Fruit fly (Drosophila melanogaster) whole organism, embryonic: ENCODE data around the gene CG11560.

Experiments
- Adf1 ChIP-seq: fragments of 200-800 bp; sonication (Bioruptor generic); IDR thresholded peaks from 2 replicates; pipeline ENCODE4 v1.3.6; 2022; ENCODE audit warnings: missing biosample characterization, missing genetic modification characterization
- CG10431 ChIP-seq: fragments of 200-800 bp; sonication (Bioruptor generic); optimal IDR thresholded peaks from 3 replicates; lab custom pipeline; 2018; ENCODE audit warnings: missing biosample characterization, mild to moderate bottlenecking, missing genetic modification characterization
- CG11085 ChIP-seq: fragments of 200-800 bp; sonication (Bioruptor generic); IDR thresholded peaks from 2 replicates; pipeline ENCODE4 v1.3.6; 2022; ENCODE audit warnings: missing biosample characterization, missing genetic modification characterization
- CG11695 ChIP-seq: fragments of 200-800 bp; sonication (Bioruptor generic); IDR thresholded peaks from 3 replicates; pipeline ENCODE4 v1.3.6; 2022; ENCODE audit warnings: missing biosample characterization, missing genetic modification characterization
- CG12071 ChIP-seq: fragments of 200-800 bp; sonication (Bioruptor generic); optimal IDR thresholded peaks from 3 replicates; lab custom pipeline; 2018; ENCODE audit warnings: missing biosample characterization, mild to moderate bottlenecking, missing genetic modification characterization
- CG12744 ChIP-seq: fragments of 200-800 bp; sonication (Bioruptor generic); optimal IDR thresholded peaks from 2 replicates; lab custom pipeline; 2016; ENCODE audit warnings: missing biosample characterization, missing genetic modification characterization
- CG13775 ChIP-seq: fragments of 200-800 bp; sonication (Bioruptor generic); optimal IDR thresholded peaks from 3 replicates; lab custom pipeline; 2017; ENCODE audit warnings: missing biosample characterization, mild to moderate bottlenecking, missing genetic modification characterization
- CG14014 ChIP-seq: fragments of 200-800 bp; sonication (Bioruptor generic); IDR thresholded peaks from 2 replicates; pipeline ENCODE4 v1.3.6; 2022; ENCODE audit warnings: missing biosample characterization, missing genetic modification characterization
- CG14710 ChIP-seq: fragments of 200-800 bp; sonication (Bioruptor generic); optimal IDR thresholded peaks from 3 replicates; lab custom pipeline; 2019; ENCODE audit warnings: missing biosample characterization, mild to moderate bottlenecking, missing genetic modification characterization, moderate library complexity
- CG14860 ChIP-seq: fragments of 200-800 bp; sonication (Bioruptor generic); IDR thresholded peaks from 3 replicates; pipeline ENCODE4 v1.3.6; 2022; ENCODE audit warnings: missing biosample characterization, missing genetic modification characterization; ENCODE audit not compliant: partially characterized antibody
- CG1602 ChIP-seq: fragments of 200-800 bp; sonication (Bioruptor generic); optimal IDR thresholded peaks from 3 replicates; lab custom pipeline; 2016; ENCODE audit warnings: missing biosample characterization, missing genetic modification characterization
- CG1647 ChIP-seq: fragments of 200-800 bp; sonication (Bioruptor generic); optimal IDR thresholded peaks from 3 replicates; lab custom pipeline; 2016; ENCODE audit warnings: missing biosample characterization, missing genetic modification characterization
- CG17912 ChIP-seq: fragments of 200-800 bp; sonication (Bioruptor generic); optimal IDR thresholded peaks from 2 replicates; lab custom pipeline; 2018; ENCODE audit warnings: missing biosample characterization, mild to moderate bottlenecking, missing genetic modification characterization
- CG2712 ChIP-seq: fragments of 200-800 bp; optimal IDR thresholded peaks from 3 replicates; lab custom pipeline; 2019; ENCODE audit warnings: missing biosample characterization, mild to moderate bottlenecking, missing genetic modification characterization, moderate library complexity
- CG2889 ChIP-seq: fragments of 200-800 bp; sonication (Bioruptor generic); IDR thresholded peaks from 3 replicates; pipeline ENCODE4 v1.3.6; 2022; ENCODE audit warnings: missing biosample characterization, missing genetic modification characterization
- CG3407 ChIP-seq: fragments of 200-800 bp; sonication (Bioruptor generic); optimal IDR thresholded peaks from 2 replicates; lab custom pipeline; 2018; ENCODE audit warnings: missing biosample characterization, mild to moderate bottlenecking, missing genetic modification characterization
- CG6689 ChIP-seq: fragments of 200-800 bp; sonication (Bioruptor generic); IDR thresholded peaks from 2 replicates; pipeline ENCODE4 v1.3.6; 2022; ENCODE audit warnings: missing biosample characterization, missing genetic modification characterization
- CG6791 ChIP-seq: fragments of 200-800 bp; sonication (Bioruptor generic); IDR thresholded peaks from 3 replicates; pipeline ENCODE4 v1.3.6; 2022; ENCODE audit warnings: missing biosample characterization, missing genetic modification characterization; ENCODE audit not compliant: partially characterized antibody
- CG7372 ChIP-seq: fragments of 200-800 bp; sonication (Bioruptor generic); IDR thresholded peaks from 2 replicates; pipeline ENCODE4 v1.3.6; 2022; ENCODE audit warnings: missing biosample characterization, missing genetic modification characterization
- CG7928 ChIP-seq: fragments of 200-800 bp; sonication (Bioruptor generic); optimal IDR thresholded peaks from 2 replicates; lab custom pipeline; 2017; ENCODE audit warnings: missing biosample characterization, mild to moderate bottlenecking, missing genetic modification characterization
- CG8089 ChIP-seq: fragments of 200-800 bp; sonication (Bioruptor generic); optimal IDR thresholded peaks from 3 replicates; lab custom pipeline; 2016; ENCODE audit warnings: missing biosample characterization, missing genetic modification characterization
- CG8924 ChIP-seq: fragments of 200-800 bp; optimal IDR thresholded peaks from 3 replicates; lab custom pipeline; 2019; ENCODE audit warnings: missing biosample characterization, mild to moderate bottlenecking, missing genetic modification characterization, moderate library complexity
- CG9215 ChIP-seq: fragments of 200-800 bp; sonication (Bioruptor generic); IDR thresholded peaks from 2 replicates; pipeline ENCODE4 v1.3.6; 2022; ENCODE audit warnings: missing biosample characterization, missing genetic modification characterization
- Dip3 ChIP-seq: fragments of 200-800 bp; sonication (Bioruptor generic); optimal IDR thresholded peaks from 3 replicates; lab custom pipeline; 2016; ENCODE audit warnings: missing biosample characterization, missing genetic modification characterization
- E2f1 ChIP-seq: fragments of 200-800 bp; sonication (Bioruptor generic); IDR thresholded peaks from 2 replicates; pipeline ENCODE4 v1.3.6; 2022; ENCODE audit warnings: missing biosample characterization, missing genetic modification characterization
- Fer2 ChIP-seq: fragments of 200-800 bp; sonication (Bioruptor generic); optimal IDR thresholded peaks from 2 replicates; lab custom pipeline; 2018; ENCODE audit warnings: missing biosample characterization, mild to moderate bottlenecking, missing genetic modification characterization, moderate library complexity
- Hand ChIP-seq: fragments of 200-800 bp; sonication (Bioruptor generic); optimal IDR thresholded peaks from 2 replicates; lab custom pipeline; 2017; ENCODE audit warnings: mild to moderate bottlenecking, missing biosample characterization, missing genetic modification reagents, missing genetic modification characterization
- Optix ChIP-seq: fragments of 200-800 bp; sonication (Bioruptor generic); IDR thresholded peaks from 3 replicates; pipeline ENCODE4 v1.3.6; 2022; ENCODE audit warnings: missing biosample characterization, missing genetic modification characterization
- Scr ChIP-seq: fragments of 200-800 bp; sonication (Bioruptor generic); IDR thresholded peaks from 2 replicates; pipeline ENCODE4 v1.3.6; 2022; ENCODE audit warnings: missing biosample characterization, missing genetic modification characterization; ENCODE audit not compliant: partially characterized antibody
- Sry-β ChIP-seq: fragments of 200-800 bp; sonication (Bioruptor generic); optimal IDR thresholded peaks from 2 replicates; lab custom pipeline; 2018; ENCODE audit warnings: missing biosample characterization, mild to moderate bottlenecking, missing genetic modification characterization, moderate library complexity
- Stat92E ChIP-seq, 3 experiments: fragments of >200 bp in 2 of 3; fragments of 200-800 bp in 1 of 3; sonication (Bioruptor generic) in 1 of 3; optimal IDR thresholded peaks; 2 replicates each; lab custom pipeline; 2017 to 2019; ENCODE audit warnings: missing biosample characterization in 3 of 3, missing genetic modification characterization in 3 of 3, mild to moderate bottlenecking in 1 of 3, moderate library complexity in 1 of 3
- TFAM ChIP-seq: fragments of 200-800 bp; sonication (Bioruptor generic); optimal IDR thresholded peaks from 2 replicates; lab custom pipeline; 2017; ENCODE audit warnings: missing biosample characterization, missing genetic modification characterization, inconsistent platforms
- Taf1 ChIP-seq: fragments of 200-800 bp; sonication (Bioruptor generic); IDR thresholded peaks from 2 replicates; pipeline ENCODE4 v1.3.6; 2022; ENCODE audit warnings: missing biosample characterization, missing genetic modification characterization
- Tbp ChIP-seq: fragments of >200 bp; optimal IDR thresholded peaks from 2 replicates; lab custom pipeline; 2018; ENCODE audit warnings: missing biosample characterization, missing genetic modification characterization
- Xbp1 ChIP-seq: fragments of 200-800 bp; sonication (Bioruptor generic); optimal IDR thresholded peaks from 3 replicates; lab custom pipeline; 2016; ENCODE audit warnings: missing biosample characterization, mild to moderate bottlenecking, missing genetic modification characterization
- abd-A ChIP-seq: fragments of 200-800 bp; sonication (Bioruptor generic); optimal IDR thresholded peaks from 3 replicates; lab custom pipeline; 2019; ENCODE audit warnings: missing biosample characterization, mild to moderate bottlenecking, missing genetic modification characterization, moderate library complexity
- aop ChIP-seq: fragments of 200-800 bp; sonication (Bioruptor generic); IDR thresholded peaks from 2 replicates; pipeline ENCODE4 v1.3.6; 2022; ENCODE audit warnings: missing biosample characterization, missing genetic modification characterization
- az2 ChIP-seq: fragments of 200-800 bp; sonication (Bioruptor generic); optimal IDR thresholded peaks from 3 replicates; lab custom pipeline; 2016; ENCODE audit warnings: missing biosample characterization, missing genetic modification characterization
- cas ChIP-seq: fragments of 200-800 bp; sonication (Bioruptor generic); IDR thresholded peaks from 2 replicates; pipeline ENCODE4 v1.3.6; 2022; ENCODE audit warnings: missing biosample characterization, missing genetic modification characterization
- croc ChIP-seq: fragments of 200-800 bp; sonication (Bioruptor generic); conservative IDR thresholded peaks from 3 replicates; pipeline ENCODE4 v1.3.6; 2022; ENCODE audit warnings: missing biosample characterization, missing genetic modification characterization
- dati ChIP-seq: fragments of 200-800 bp; sonication (Bioruptor generic); IDR thresholded peaks from 2 replicates; pipeline ENCODE4 v1.3.6; 2022; ENCODE audit warnings: missing biosample characterization, missing genetic modification characterization
- fd64A ChIP-seq: fragments of 200-800 bp; sonication (Bioruptor generic); optimal IDR thresholded peaks from 3 replicates; lab custom pipeline; 2018; ENCODE audit warnings: missing biosample characterization, mild to moderate bottlenecking, missing genetic modification characterization
- gcm ChIP-seq: fragments of 200-800 bp; sonication (Bioruptor generic); optimal IDR thresholded peaks from 2 replicates; lab custom pipeline; 2019; ENCODE audit warnings: missing biosample characterization, mild to moderate bottlenecking, missing genetic modification characterization, moderate library complexity
- knrl ChIP-seq: fragments of 200-800 bp; sonication (Bioruptor generic); IDR thresholded peaks from 3 replicates; pipeline ENCODE4 v1.3.6; 2022; ENCODE audit warnings: missing biosample characterization, missing genetic modification characterization; ENCODE audit not compliant: partially characterized antibody
- psq ChIP-seq: fragments of 200-800 bp; sonication (Bioruptor generic); optimal IDR thresholded peaks from 2 replicates; lab custom pipeline; 2017; ENCODE audit warnings: missing biosample characterization, missing genetic modification characterization
- ro ChIP-seq: fragments of 200-800 bp; sonication (Bioruptor generic); IDR thresholded peaks from 2 replicates; pipeline ENCODE4 v1.3.6; 2022; ENCODE audit warnings: missing biosample characterization, missing genetic modification characterization
- run ChIP-seq: fragments of 200-800 bp; sonication (Bioruptor generic); optimal IDR thresholded peaks from 3 replicates; lab custom pipeline; 2018; ENCODE audit warnings: missing biosample characterization, mild to moderate bottlenecking, missing genetic modification characterization
- salm ChIP-seq: fragments of 200-800 bp; sonication (Bioruptor generic); optimal IDR thresholded peaks from 2 replicates; lab custom pipeline; 2018; ENCODE audit warnings: missing biosample characterization, mild to moderate bottlenecking, missing genetic modification characterization
- scrt ChIP-seq: fragments of 200-800 bp; sonication (Bioruptor generic); optimal IDR thresholded peaks from 2 replicates; lab custom pipeline; 2018; ENCODE audit warnings: missing biosample characterization, mild to moderate bottlenecking, missing genetic modification characterization, moderate library complexity
- tx ChIP-seq: fragments of 200-800 bp; sonication (Bioruptor generic); optimal IDR thresholded peaks from 2 replicates; lab custom pipeline; 2016; ENCODE audit warnings: missing biosample characterization, missing genetic modification characterization
- zf30C ChIP-seq: fragments of 200-800 bp; sonication (Bioruptor generic); optimal IDR thresholded peaks from 3 replicates; lab custom pipeline; 2018; ENCODE audit warnings: missing biosample characterization, mild to moderate bottlenecking, missing genetic modification characterization
- zfh2 ChIP-seq: fragments of 200-800 bp; sonication (Bioruptor generic); optimal IDR thresholded peaks from 2 replicates; lab custom pipeline; 2016; ENCODE audit warnings: missing biosample characterization, missing genetic modification characterization

Gene CG11560

DNA sequence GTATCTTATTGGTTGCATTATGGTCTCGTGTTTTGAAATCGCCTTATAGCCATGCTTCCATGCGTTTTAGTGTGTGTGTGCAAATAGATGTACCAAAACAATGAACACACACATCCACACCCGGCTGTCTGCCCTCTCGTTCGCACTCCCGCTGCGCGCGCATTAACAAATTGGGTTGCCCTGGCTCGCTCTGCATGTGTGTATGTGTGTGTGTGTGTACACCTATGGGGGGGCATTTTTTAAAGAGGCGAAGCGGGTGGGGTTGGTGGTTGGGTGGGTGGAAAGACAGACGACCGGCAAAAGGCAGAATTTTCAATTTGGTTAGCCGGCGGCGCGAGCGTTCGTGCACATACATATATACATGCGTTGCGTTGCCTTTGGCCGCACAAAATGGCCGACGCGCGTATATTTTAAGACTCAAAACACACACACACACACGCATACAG lies 4.3 kb downstream of the CG11560 start (continued):
- TF ChIP-seq CG2889 (GFP tag; lab: Robert Waterston, UW) = no peak
- no peak for TF ChIP-seq fd64A (GFP tag; lab: Kevin White, UChicago)
- no peak for TF ChIP-seq cas
- TF ChIP-seq CG17912 (GFP tag; lab: Kevin White, UChicago) = peak; percentile 76
- peak; percentile 77 for TF ChIP-seq CG8924 (tag; lab: Kevin White, UChicago)
- TF ChIP-seq Fer2 (tag; lab: Kevin White, UChicago) = no peak
- TF ChIP-seq CG1647 (GFP tag; lab: Kevin White, UChicago) = no peak
- no peak for TF ChIP-seq abd-A (tag; lab: Kevin White, UChicago)
- no peak for TF ChIP-seq Tbp
- no peak for TF ChIP-seq CG1602
- TF ChIP-seq CG12071 (GFP tag; lab: Kevin White, UChicago) = peak; percentile 88
- TF ChIP-seq zfh2 (GFP tag; lab: Kevin White, UChicago) = no peak
- no peak for TF ChIP-seq Xbp1 (GFP tag; lab: Kevin White, UChicago)
- TF ChIP-seq CG11085 (GFP tag; lab: Robert Waterston, UW) = no peak
- TF ChIP-seq CG6689 (GFP tag; lab: Robert Waterston, UW) = no peak
- no peak for TF ChIP-seq CG8089
- TF ChIP-seq psq = no peak
- no peak for TF ChIP-seq TFAM
- TF ChIP-seq CG7928 (GFP tag; lab: Kevin White, UChicago) = peak; percentile 60
- TF ChIP-seq ro (GFP tag; lab: Robert Waterston, UW) = no peak
- peak; percentile 16 for TF ChIP-seq CG2712 (tag; lab: Kevin White, UChicago)
- peak; percentile 10; the same call in 1 of the 2 replicates for TF ChIP-seq Taf1 (GFP tag; lab: Robert Waterston, UW)
- no peak for TF ChIP-seq CG3407
- TF ChIP-seq dati (GFP tag; lab: Robert Waterston, UW) = no peak
- no peak for TF ChIP-seq zf30C
- no peak for TF ChIP-seq CG14860 (GFP tag; lab: Robert Waterston, UW)
- TF ChIP-seq az2 (GFP tag; lab: Kevin White, UChicago) = no peak
- no peak for TF ChIP-seq CG12744 (GFP tag; lab: Kevin White, UChicago)
- TF ChIP-seq tx (GFP tag; lab: Kevin White, UChicago) = no peak
- TF ChIP-seq salm (tag; lab: Kevin White, UChicago) = peak; percentile 43
- no peak for TF ChIP-seq CG6791
- TF ChIP-seq Scr (GFP tag; lab: Robert Waterston, UW) = peak; percentile 19; the same call in 1 of the 2 replicates
- TF ChIP-seq croc = no peak
- TF ChIP-seq Hand = no peak

- TF ChIP-seq run (tag; lab: Kevin White, UChicago) = peak; percentile 81
- TF ChIP-seq Dip3 (GFP tag; lab: Kevin White, UChicago) = peak; percentile 84
- peak; percentile 77 for TF ChIP-seq knrl (GFP tag; lab: Robert Waterston, UW)
- peak; percentile 75 for TF ChIP-seq CG7372 (GFP tag; lab: Robert Waterston, UW)
- TF ChIP-seq scrt (GFP tag; lab: Kevin White, UChicago) = peak; percentile 93
- TF ChIP-seq Sry-β (GFP tag; lab: Kevin White, UChicago) = peak; percentile 74
- TF ChIP-seq Optix (GFP tag; lab: Robert Waterston, UW) = peak; percentile 88
- peak; percentile 87 for TF ChIP-seq E2f1
- TF ChIP-seq CG6791 = peak; percentile 81
- TF ChIP-seq CG11695 (GFP tag; lab: Robert Waterston, UW) = peak; percentile 80
- TF ChIP-seq CG14014 (GFP tag; lab: Robert Waterston, UW) = peak; percentile 88
- TF ChIP-seq CG13775 (GFP tag; lab: Kevin White, UChicago) = peak; percentile 97
- TF ChIP-seq Adf1 = peak; percentile 73
- TF ChIP-seq CG10431 = peak; percentile 97
- TF ChIP-seq aop = peak; percentile 42; the same call in 1 of the 2 replicates
- peak; percentile 32; the same call in 1 of the 2 replicates for TF ChIP-seq CG9215 (GFP tag; lab: Robert Waterston, UW)
- peak; percentile 92 for TF ChIP-seq CG14710 (tag; lab: Kevin White, UChicago)
- peak in 1 of 3 experiments; percentile 73 for TF ChIP-seq Stat92E (GFP tag; optimal IDR thresholded peaks at IDR 0.05; lab: Kevin White, UChicago)
- TF ChIP-seq salm (tag; lab: Kevin White, UChicago) = peak; percentile 86
- peak; percentile 94 for TF ChIP-seq gcm (GFP tag; lab: Kevin White, UChicago)
Observed at dm6 chr3L:12124975-12125374, 5.2 kb downstream of the CG11560 start, which contains the start of gene yps. yps (minus strand) TSS chr3L:12125150.
